Fruit fly (Drosophila melanogaster): Measurements from ENCODE around the gene oc.

The oc gene

dm6 chrX:8685394-8685793 is 34.9 kb upstream of the oc start (continued):
- TF ChIP-seq tio (GFP tag; optimal IDR thresholded peaks at IDR 0.05) = no peak
- peak; percentile 28 for TF ChIP-seq CG2678 (tag; optimal IDR thresholded peaks at IDR 0.05)
- no peak for TF ChIP-seq CG1832 (GFP tag; optimal IDR thresholded peaks at IDR 0.05)
- TF ChIP-seq exex (tag; optimal IDR thresholded peaks at IDR 0.05) = peak; percentile 99
- no peak for TF ChIP-seq CG7271 (tag; optimal IDR thresholded peaks at IDR 0.05)
- no peak for TF ChIP-seq CG8765 (GFP tag; IDR thresholded peaks at IDR 0.05)
- TF ChIP-seq lab (GFP tag; optimal IDR thresholded peaks at IDR 0.05) = peak; percentile 16
- no peak for TF ChIP-seq z (GFP tag; IDR thresholded peaks at IDR 0.05)
- no peak for TF ChIP-seq CG17385 (GFP tag; optimal IDR thresholded peaks at IDR 0.05)
- no peak for TF ChIP-seq al (GFP tag; IDR thresholded peaks at IDR 0.05)
- TF ChIP-seq Six4 (GFP tag; optimal IDR thresholded peaks at IDR 0.05) = no peak
- no peak for TF ChIP-seq CG16813 (GFP tag; IDR thresholded peaks at IDR 0.05; ENCODE audit: partially characterized antibody)
- TF ChIP-seq CG31365 (tag; optimal IDR thresholded peaks at IDR 0.05) = no peak
- peak; percentile 21 for TF ChIP-seq CrebB (tag; optimal IDR thresholded peaks at IDR 0.05)

DNA sequence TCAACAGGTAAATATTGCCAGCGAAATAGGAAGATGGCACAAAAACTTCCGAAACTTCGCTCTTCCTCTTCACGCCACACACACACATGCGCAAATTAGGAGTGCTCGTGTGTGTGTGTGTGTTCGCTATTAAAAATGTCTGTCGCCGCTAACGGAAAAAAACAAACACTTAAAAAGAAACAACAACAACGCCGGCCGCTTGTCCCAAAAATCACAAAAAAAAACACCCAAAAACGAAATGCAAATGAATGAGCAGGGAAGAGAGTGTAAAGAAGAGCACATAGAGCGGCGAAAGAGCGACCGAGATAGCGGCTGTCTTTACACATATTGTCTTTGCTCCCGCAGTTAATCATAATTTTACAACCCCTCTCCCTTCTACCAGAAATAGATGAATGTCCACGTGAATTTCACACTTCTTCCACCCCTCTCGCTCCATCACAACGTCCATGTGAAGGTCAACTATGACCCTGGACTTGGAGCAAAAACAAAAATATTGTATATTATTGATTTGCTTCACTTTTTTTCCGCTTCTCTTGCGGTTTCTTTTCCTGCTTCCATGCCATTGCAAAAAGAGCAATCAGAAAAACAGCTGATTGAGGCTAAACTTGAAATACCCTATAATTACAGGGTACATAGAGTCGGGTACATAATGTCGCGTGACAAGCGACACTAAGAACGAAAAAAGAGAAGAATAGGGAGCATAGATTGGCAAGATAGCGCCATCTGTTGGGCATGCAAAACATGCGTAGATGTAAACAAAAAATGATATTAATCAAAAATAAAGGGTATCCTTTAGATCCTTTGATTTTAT is 31.5 kb upstream of the oc start:
- TF ChIP-seq sens (GFP tag) (peak; percentile 50), eve (GFP tag; optimal IDR thresholded peaks at IDR 0.05) (peak in 1 of 2 experiments; percentile 15), grn (GFP tag; optimal IDR thresholded peaks at IDR 0.05) (peak; percentile 1), Rfx (GFP tag; IDR thresholded peaks at IDR 0.05) (peak; percentile 36; the same call in 1 of the 2 replicates), sqz (GFP tag; optimal IDR thresholded peaks at IDR 0.05) (peak; percentile 62), scrt (GFP tag; optimal IDR thresholded peaks at IDR 0.05) (peak; percentile 37), CG2202 (tag; optimal IDR thresholded peaks at IDR 0.05) (no peak), CG14014 (GFP tag; IDR thresholded peaks at IDR 0.05) (no peak), nerfin-1 (tag; optimal IDR thresholded peaks at IDR 0.05) (no peak), CG34224 (GFP tag; IDR thresholded peaks at IDR 0.05; ENCODE audit: partially characterized antibody) (no peak), CG7987 (GFP tag; optimal IDR thresholded peaks at IDR 0.05) (peak; percentile 33), cg (GFP tag; optimal IDR thresholded peaks at IDR 0.05) (peak; percentile 82), sna (GFP tag; IDR thresholded peaks at IDR 0.05; ENCODE audit: partially characterized antibody) (0 out of 2 replicates have a peak, but pooled peaks have one; percentile 7), mirr (GFP tag; optimal IDR thresholded peaks at IDR 0.05) (no peak), Drgx (GFP tag; IDR thresholded peaks at IDR 0.05) (0 out of 2 replicates have a peak, but pooled peaks have one; percentile 24), D19A (tag; optimal IDR thresholded peaks at IDR 0.05) (peak; percentile 44), D19B (GFP tag; optimal IDR thresholded peaks at IDR 0.05) (peak; percentile 84), Ada2b (GFP tag; IDR thresholded peaks at IDR 0.05) (peak; percentile 11; the same call in 1 of the 2 replicates), chinmo (GFP tag; IDR thresholded peaks at IDR 0.05; ENCODE audit: partially characterized antibody) (0 out of 4 replicates have a peak, but pooled peaks have one; percentile 54), lilli (GFP tag; optimal IDR thresholded peaks at IDR 0.05) (peak; percentile 13), gro (GFP tag; optimal IDR thresholded peaks at IDR 0.05) (peak; percentile 9), NFAT (GFP tag; IDR thresholded peaks at IDR 0.05) (no peak), CG32772 (GFP tag; IDR thresholded peaks at IDR 0.05) (0 out of 2 replicates have a peak, but pooled peaks have one; percentile 28), CG4360 (GFP tag; IDR thresholded peaks at IDR 0.05) (peak; percentile 82), pros (GFP tag; optimal IDR thresholded peaks at IDR 0.05) (peak; percentile 46), lab (GFP tag; optimal IDR thresholded peaks at IDR 0.05) (no peak), CG3163 (GFP tag; optimal IDR thresholded peaks at IDR 0.05) (peak; percentile 60), ftz-f1 (GFP tag; optimal IDR thresholded peaks at IDR 0.05) (peak; percentile 35), vvl (GFP tag; IDR thresholded peaks at IDR 0.05) (peak; percentile 54; the same call in 1 of the 2 replicates), CG10274 (GFP tag; optimal IDR thresholded peaks at IDR 0.05) (peak; percentile 8), CG12744 (GFP tag; optimal IDR thresholded peaks at IDR 0.05) (no peak), Trl (optimal IDR thresholded peaks at IDR 0.05) (peak; percentile 50 to 79), Trl (GFP tag; optimal IDR thresholded peaks at IDR 0.05) (no peak), CTCF (GFP tag; optimal IDR thresholded peaks at IDR 0.05) (peak; percentile 87), cwo (GFP tag; optimal IDR thresholded peaks at IDR 0.05) (peak; percentile 86)
